Fruit fly (Drosophila melanogaster) whole organism, embryonic: ENCODE data around the gene CG7878.
A peak's percentile ranks its signal among the peaks of the same experiment; 100 is the strongest.

Experiments used
- Atf-2 ChIP-seq: fragments of 200-800 bp; sonication (Bioruptor generic); optimal IDR thresholded peaks from 2 replicates; lab custom pipeline; 2016; ENCODE audit warnings: missing biosample characterization, missing genetic modification characterization
- Atf6 ChIP-seq: fragments of 200-800 bp; sonication (Bioruptor generic); IDR thresholded peaks from 2 replicates; pipeline ENCODE4 v1.3.6; 2022; ENCODE audit warnings: missing biosample characterization, missing genetic modification characterization
- BEAF-32 ChIP-seq: fragments of 200-800 bp; sonication (Bioruptor generic); optimal IDR thresholded peaks from 3 replicates; lab custom pipeline; 2017; ENCODE audit warnings: missing biosample characterization, missing genetic modification characterization, mild to moderate bottlenecking, moderate library complexity, missing genetic modification reagents
- Bteb2 ChIP-seq: fragments of 200-800 bp; sonication (Bioruptor generic); optimal IDR thresholded peaks from 2 replicates; lab custom pipeline; 2016; ENCODE audit warnings: missing biosample characterization, missing genetic modification characterization
- CG10147 ChIP-seq: fragments of 200-800 bp; sonication (Bioruptor generic); optimal IDR thresholded peaks from 2 replicates; lab custom pipeline; 2019; ENCODE audit warnings: missing biosample characterization, mild to moderate bottlenecking, missing genetic modification characterization, moderate library complexity
- CG10654 ChIP-seq: fragments of 200-800 bp; sonication (Bioruptor generic); optimal IDR thresholded peaks from 2 replicates; lab custom pipeline; 2016; ENCODE audit warnings: missing biosample characterization, missing genetic modification characterization
- CG10959 ChIP-seq: fragments of 200-800 bp; sonication (Bioruptor generic); IDR thresholded peaks from 2 replicates; pipeline ENCODE4 v1.3.6; 2022; ENCODE audit warnings: missing biosample characterization, missing genetic modification characterization
- CG11398 ChIP-seq: fragments of 200-800 bp; sonication (Bioruptor generic); optimal IDR thresholded peaks from 2 replicates; lab custom pipeline; 2016; ENCODE audit warnings: missing biosample characterization, missing genetic modification characterization
- CG13123 ChIP-seq: fragments of 200-800 bp; sonication (Bioruptor generic); optimal IDR thresholded peaks from 2 replicates; lab custom pipeline; 2016; ENCODE audit warnings: missing biosample characterization, missing genetic modification characterization
- CG13624 ChIP-seq: fragments of 200-800 bp; sonication (Bioruptor generic); optimal IDR thresholded peaks from 2 replicates; lab custom pipeline; 2016; ENCODE audit warnings: missing biosample characterization, missing genetic modification characterization
- CG14014 ChIP-seq: fragments of 200-800 bp; sonication (Bioruptor generic); IDR thresholded peaks from 2 replicates; pipeline ENCODE4 v1.3.6; 2022; ENCODE audit warnings: missing biosample characterization, missing genetic modification characterization
- CG14050 ChIP-seq: fragments of 200-800 bp; sonication (Bioruptor generic); IDR thresholded peaks from 3 replicates; pipeline ENCODE4 v1.3.6; 2022; ENCODE audit warnings: missing biosample characterization, missing genetic modification characterization
- CG15073 ChIP-seq: fragments of 200-800 bp; sonication (Bioruptor generic); optimal IDR thresholded peaks from 2 replicates; lab custom pipeline; 2016; ENCODE audit warnings: missing biosample characterization, missing genetic modification characterization
- CG17612 ChIP-seq: fragments of 200-800 bp; sonication (Bioruptor generic); IDR thresholded peaks from 2 replicates; pipeline ENCODE4 v1.3.6; 2022; ENCODE audit warnings: missing biosample characterization, missing genetic modification characterization
- CG18011 ChIP-seq: fragments of 200-800 bp; sonication (Bioruptor generic); optimal IDR thresholded peaks from 2 replicates; lab custom pipeline; 2017; ENCODE audit warnings: missing biosample characterization, missing genetic modification characterization, mild to moderate bottlenecking, moderate library complexity, missing genotype
- CG18619 ChIP-seq: fragments of 200-800 bp; sonication (Bioruptor generic); optimal IDR thresholded peaks from 3 replicates; lab custom pipeline; 2017; ENCODE audit warnings: missing biosample characterization, mild to moderate bottlenecking, missing genetic modification characterization
- CG2129 ChIP-seq: fragments of 200-800 bp; sonication (Bioruptor generic); IDR thresholded peaks from 2 replicates; pipeline ENCODE4 v1.3.6; 2022; ENCODE audit warnings: missing biosample characterization, missing genetic modification characterization; ENCODE audit not compliant: partially characterized antibody
- CG32772 ChIP-seq: fragments of 200-800 bp; sonication (Bioruptor generic); IDR thresholded peaks from 2 replicates; pipeline ENCODE4 v1.3.6; 2022; ENCODE audit warnings: missing biosample characterization, missing genetic modification characterization
- CG3847 ChIP-seq: fragments of 200-800 bp; sonication (Bioruptor generic); IDR thresholded peaks from 2 replicates; pipeline ENCODE4 v1.3.6; 2022; ENCODE audit warnings: missing biosample characterization, missing genetic modification characterization
- CG4360 ChIP-seq: fragments of 200-800 bp; sonication (Bioruptor generic); IDR thresholded peaks from 2 replicates; pipeline ENCODE4 v1.3.6; 2022; ENCODE audit warnings: missing biosample characterization, missing genetic modification characterization
- CG4617 ChIP-seq: fragments of 200-800 bp; sonication (Bioruptor generic); optimal IDR thresholded peaks from 3 replicates; lab custom pipeline; 2016; ENCODE audit warnings: missing biosample characterization, missing genetic modification characterization, borderline replicate concordance
- CG7271 ChIP-seq: fragments of 200-800 bp; sonication (Bioruptor generic); optimal IDR thresholded peaks from 2 replicates; lab custom pipeline; 2018; ENCODE audit warnings: missing biosample characterization, mild to moderate bottlenecking, missing genetic modification characterization, moderate library complexity
- CG9215 ChIP-seq: fragments of 200-800 bp; sonication (Bioruptor generic); IDR thresholded peaks from 2 replicates; pipeline ENCODE4 v1.3.6; 2022; ENCODE audit warnings: missing biosample characterization, missing genetic modification characterization
- CG9727 ChIP-seq: fragments of 200-800 bp; sonication (Bioruptor generic); optimal IDR thresholded peaks from 3 replicates; lab custom pipeline; 2017; ENCODE audit warnings: missing biosample characterization, mild to moderate bottlenecking, missing genetic modification characterization
- Doc3 ChIP-seq: fragments of 200-800 bp; sonication (Bioruptor generic); IDR thresholded peaks from 3 replicates; pipeline ENCODE4 v1.3.6; 2022; ENCODE audit warnings: missing biosample characterization, missing genetic modification characterization; ENCODE audit not compliant: partially characterized antibody
- Dref ChIP-seq: fragments of 200-800 bp; sonication (Bioruptor generic); IDR thresholded peaks from 2 replicates; pipeline ENCODE4 v1.3.6; 2022; ENCODE audit warnings: missing biosample characterization, missing genetic modification characterization
- HmgD ChIP-seq: fragments of 200-800 bp; sonication (Bioruptor generic); optimal IDR thresholded peaks from 3 replicates; lab custom pipeline; 2016; ENCODE audit warnings: missing biosample characterization, missing genetic modification characterization
- Hr39 ChIP-seq: fragments of >200 bp; optimal IDR thresholded peaks from 2 replicates; lab custom pipeline; 2017
- Hr78 ChIP-seq, 2 experiments: fragments of 200-800 bp in 1 of 2; fragments of >200 bp in 1 of 2; sonication (Bioruptor generic) in 1 of 2; optimal IDR thresholded peaks; 2 replicates each; lab custom pipeline; 2017 to 2019; ENCODE audit warnings: missing biosample characterization in 2 of 2, missing genetic modification characterization in 2 of 2, mild to moderate bottlenecking in 1 of 2, moderate library complexity in 1 of 2
- Lim3 ChIP-seq: fragments of 200-800 bp; sonication (Bioruptor generic); IDR thresholded peaks from 2 replicates; pipeline ENCODE4 v1.3.6; 2022; ENCODE audit warnings: missing biosample characterization, missing genetic modification characterization
- Mrtf ChIP-seq: fragments of 200-800 bp; sonication (Bioruptor generic); IDR thresholded peaks from 3 replicates; pipeline ENCODE4 v1.3.6; 2022; ENCODE audit warnings: missing biosample characterization, missing genetic modification characterization
- NK7.1 ChIP-seq: fragments of 200-800 bp; sonication (Bioruptor generic); optimal IDR thresholded peaks from 3 replicates; lab custom pipeline; 2016; ENCODE audit warnings: missing biosample characterization, missing genetic modification characterization
- Nf-YA ChIP-seq: fragments of 200-800 bp; sonication (Bioruptor generic); IDR thresholded peaks from 2 replicates; pipeline ENCODE4 v1.3.6; 2022; ENCODE audit warnings: missing biosample characterization, missing genetic modification characterization
- ab ChIP-seq: fragments of 200-800 bp; sonication (Bioruptor generic); optimal IDR thresholded peaks from 2 replicates; lab custom pipeline; 2016; ENCODE audit warnings: missing biosample characterization, missing genetic modification characterization
- abd-A ChIP-seq: fragments of 200-800 bp; sonication (Bioruptor generic); optimal IDR thresholded peaks from 3 replicates; lab custom pipeline; 2019; ENCODE audit warnings: missing biosample characterization, mild to moderate bottlenecking, missing genetic modification characterization, moderate library complexity
- br ChIP-seq: fragments of >200 bp; optimal IDR thresholded peaks from 2 replicates; lab custom pipeline; 2017
- crol ChIP-seq: fragments of 200-800 bp; sonication (Bioruptor generic); IDR thresholded peaks from 2 replicates; pipeline ENCODE4 v1.3.6; 2022; ENCODE audit warnings: missing biosample characterization, missing genetic modification characterization
- dpn ChIP-seq, 2 experiments: fragments of 200-800 bp; sonication (Bioruptor generic); optimal IDR thresholded peaks; 3 replicates each; lab custom pipeline; 2016; ENCODE audit warnings: missing biosample characterization in 2 of 2, missing genetic modification characterization in 2 of 2
- eyg ChIP-seq: fragments of 200-800 bp; sonication (Bioruptor generic); optimal IDR thresholded peaks from 3 replicates; lab custom pipeline; 2016; ENCODE audit warnings: missing biosample characterization, missing genetic modification characterization
- fd102C ChIP-seq: fragments of 200-800 bp; sonication (Bioruptor generic); optimal IDR thresholded peaks from 2 replicates; lab custom pipeline; 2018; ENCODE audit warnings: missing biosample characterization, mild to moderate bottlenecking, missing genetic modification characterization, moderate library complexity
- ftz-f1 ChIP-seq: fragments of 200-800 bp; sonication (Bioruptor generic); optimal IDR thresholded peaks from 2 replicates; lab custom pipeline; 2016; ENCODE audit warnings: missing biosample characterization, missing genetic modification characterization
- grn ChIP-seq: fragments of 200-800 bp; sonication (Bioruptor generic); optimal IDR thresholded peaks from 3 replicates; lab custom pipeline; 2017; ENCODE audit warnings: missing biosample characterization, missing genetic modification characterization
- h ChIP-seq: fragments of >200 bp; optimal IDR thresholded peaks from 2 replicates; lab custom pipeline; 2017
- kah ChIP-seq: fragments of 200-800 bp; sonication (Bioruptor generic); optimal IDR thresholded peaks from 2 replicates; lab custom pipeline; 2018; ENCODE audit warnings: missing biosample characterization, mild to moderate bottlenecking, missing genetic modification characterization
- luna ChIP-seq: fragments of 200-800 bp; sonication (Bioruptor generic); optimal IDR thresholded peaks from 2 replicates; lab custom pipeline; 2016; ENCODE audit warnings: missing biosample characterization, missing genetic modification characterization
- nerfin-2 ChIP-seq: fragments of 200-800 bp; sonication (Bioruptor generic); IDR thresholded peaks from 2 replicates; pipeline ENCODE4 v1.3.6; 2022; ENCODE audit warnings: missing biosample characterization, missing genetic modification characterization; ENCODE audit not compliant: partially characterized antibody
- phol ChIP-seq: fragments of 200-800 bp; sonication (Bioruptor generic); optimal IDR thresholded peaks from 3 replicates; lab custom pipeline; 2018; ENCODE audit warnings: missing biosample characterization, mild to moderate bottlenecking, missing genetic modification characterization, moderate library complexity
- salm ChIP-seq: fragments of 200-800 bp; sonication (Bioruptor generic); optimal IDR thresholded peaks from 2 replicates; lab custom pipeline; 2018; ENCODE audit warnings: missing biosample characterization, mild to moderate bottlenecking, missing genetic modification characterization
- trh ChIP-seq: fragments of 200-800 bp; sonication (Bioruptor generic); optimal IDR thresholded peaks from 2 replicates; lab custom pipeline; 2016; ENCODE audit warnings: missing biosample characterization, missing genetic modification characterization
- unc-4 ChIP-seq: fragments of 200-800 bp; sonication (Bioruptor generic); IDR thresholded peaks from 2 replicates; pipeline ENCODE4 v1.3.6; 2022; ENCODE audit warnings: missing biosample characterization, missing genetic modification characterization; ENCODE audit not compliant: partially characterized antibody
- unpg ChIP-seq: fragments of 200-800 bp; sonication (Bioruptor generic); optimal IDR thresholded peaks from 3 replicates; lab custom pipeline; 2018; ENCODE audit warnings: missing biosample characterization, mild to moderate bottlenecking, missing genetic modification characterization, moderate library complexity
- vnd ChIP-seq: fragments of 200-800 bp; sonication (Bioruptor generic); IDR thresholded peaks from 3 replicates; pipeline ENCODE4 v1.3.6; 2022; ENCODE audit warnings: missing biosample characterization, missing genetic modification characterization; ENCODE audit not compliant: partially characterized antibody
- zfh2 ChIP-seq: fragments of 200-800 bp; sonication (Bioruptor generic); optimal IDR thresholded peaks from 2 replicates; lab custom pipeline; 2016; ENCODE audit warnings: missing biosample characterization, missing genetic modification characterization

Gene CG7878

dm6 chr3R:8105088-8105542, 17.4 kb upstream of the CG7878 start, which contains the start of gene puc (continued):
- TF ChIP-seq br (no peak), CG2129 (GFP tag; lab: Robert Waterston, UW) (no peak), CG10959 (no peak), CG32772 (GFP tag; lab: Robert Waterston, UW) (no peak), CG10147 (GFP tag; lab: Kevin White, UChicago) (peak; percentile 25), CG13624 (GFP tag; lab: Kevin White, UChicago) (no peak), HmgD (GFP tag; lab: Kevin White, UChicago) (no peak), CG14050 (GFP tag; lab: Robert Waterston, UW) (no peak), CG15073 (GFP tag; lab: Kevin White, UChicago) (no peak), NK7.1 (GFP tag; lab: Kevin White, UChicago) (peak; percentile 11), phol (peak; percentile 45), nerfin-2 (GFP tag; lab: Robert Waterston, UW) (no peak), fd102C (GFP tag; lab: Kevin White, UChicago) (no peak), CG18619 (GFP tag; lab: Kevin White, UChicago) (peak; percentile 37), CG4360 (GFP tag; lab: Robert Waterston, UW) (no peak), CG9215 (GFP tag; lab: Robert Waterston, UW) (no peak), unc-4 (no peak), salm (peak; percentile 2), h (lab: Kevin White, UChicago) (no peak), CG11398 (GFP tag; lab: Kevin White, UChicago) (peak; percentile 9), Hr39 (lab: Kevin White, UChicago) (no peak), CG4617 (GFP tag; lab: Kevin White, UChicago) (no peak), CG18011 (no peak), kah (GFP tag; lab: Kevin White, UChicago) (no peak), Dref (GFP tag; lab: Robert Waterston, UW) (no peak), CG10654 (no peak), abd-A (tag; lab: Kevin White, UChicago) (no peak), unpg (GFP tag; lab: Kevin White, UChicago) (no peak), Mrtf (GFP tag; lab: Robert Waterston, UW) (no peak), Nf-YA (GFP tag; lab: Robert Waterston, UW) (no peak), zfh2 (GFP tag; lab: Kevin White, UChicago) (no peak), vnd (GFP tag; lab: Robert Waterston, UW) (no peak), CG3847 (GFP tag; lab: Robert Waterston, UW) (no peak), Atf6 (GFP tag; lab: Robert Waterston, UW) (no peak), CG7271 (tag; lab: Kevin White, UChicago) (no peak), CG13123 (GFP tag; lab: Kevin White, UChicago) (no peak), dpn (GFP tag; optimal IDR thresholded peaks at IDR 0.05; lab: Kevin White, UChicago) (peak; percentile 38 to 56), Lim3 (GFP tag; lab: Robert Waterston, UW) (no peak), CG17612 (no peak), grn (GFP tag; lab: Kevin White, UChicago) (peak; percentile 88), crol (GFP tag; lab: Robert Waterston, UW) (no peak), Doc3 (GFP tag; lab: Robert Waterston, UW) (no peak), Atf-2 (no peak), luna (GFP tag; lab: Kevin White, UChicago) (no peak), trh (GFP tag; lab: Kevin White, UChicago) (no peak), Bteb2 (GFP tag; lab: Kevin White, UChicago) (peak; percentile 15), ab (GFP tag; lab: Kevin White, UChicago) (no peak), CG9727 (GFP tag; lab: Kevin White, UChicago) (peak; percentile 12), CG14014 (GFP tag; lab: Robert Waterston, UW) (no peak), BEAF-32 (GFP tag; lab: Kevin White, UChicago) (peak; percentile 27), ftz-f1 (GFP tag; lab: Kevin White, UChicago) (no peak), eyg (no peak), Hr78 (GFP tag; optimal IDR thresholded peaks at IDR 0.05; lab: Kevin White, UChicago) (no peak)
